Fruit fly (Drosophila melanogaster) whole organism, embryonic: ENCODE data around the gene CG43064.

Source experiments
- CG11247 ChIP-seq: fragments of 200-800 bp; sonication (Bioruptor generic); IDR thresholded peaks from 2 replicates; pipeline ENCODE4 v1.3.6; 2022; ENCODE audit warnings: missing biosample characterization, missing genetic modification characterization
- CG11398 ChIP-seq: fragments of 200-800 bp; sonication (Bioruptor generic); optimal IDR thresholded peaks from 2 replicates; lab custom pipeline; 2016; ENCODE audit warnings: missing biosample characterization, missing genetic modification characterization
- CG11504 ChIP-seq: fragments of 200-800 bp; sonication (Bioruptor generic); optimal IDR thresholded peaks from 3 replicates; lab custom pipeline; 2019; ENCODE audit warnings: missing biosample characterization, mild to moderate bottlenecking, missing genetic modification characterization, moderate library complexity
- CG11560 ChIP-seq: fragments of 200-800 bp; sonication (Bioruptor generic); IDR thresholded peaks from 3 replicates; pipeline ENCODE4 v1.3.6; 2022; ENCODE audit warnings: missing biosample characterization, missing genetic modification characterization
- CG12155 ChIP-seq: fragments of 200-800 bp; sonication (Bioruptor generic); optimal IDR thresholded peaks from 3 replicates; lab custom pipeline; 2016; ENCODE audit warnings: missing biosample characterization, missing genetic modification characterization
- CG12659 ChIP-seq: fragments of 200-800 bp; sonication (Bioruptor generic); optimal IDR thresholded peaks from 3 replicates; lab custom pipeline; 2017; ENCODE audit warnings: mild to moderate bottlenecking, missing biosample characterization, missing genetic modification reagents, missing genetic modification characterization
- CG13287 ChIP-seq: fragments of 200-800 bp; sonication (Bioruptor generic); IDR thresholded peaks from 2 replicates; pipeline ENCODE4 v1.3.6; 2022; ENCODE audit warnings: missing biosample characterization, missing genetic modification characterization; ENCODE audit not compliant: partially characterized antibody
- CG13624 ChIP-seq: fragments of 200-800 bp; sonication (Bioruptor generic); optimal IDR thresholded peaks from 2 replicates; lab custom pipeline; 2016; ENCODE audit warnings: missing biosample characterization, missing genetic modification characterization
- CG14860 ChIP-seq: fragments of 200-800 bp; sonication (Bioruptor generic); IDR thresholded peaks from 3 replicates; pipeline ENCODE4 v1.3.6; 2022; ENCODE audit warnings: missing biosample characterization, missing genetic modification characterization; ENCODE audit not compliant: partially characterized antibody
- CG1647 ChIP-seq: fragments of 200-800 bp; sonication (Bioruptor generic); optimal IDR thresholded peaks from 3 replicates; lab custom pipeline; 2016; ENCODE audit warnings: missing biosample characterization, missing genetic modification characterization
- CG16863 ChIP-seq: fragments of 200-800 bp; sonication (Bioruptor generic); optimal IDR thresholded peaks from 3 replicates; lab custom pipeline; 2016; ENCODE audit warnings: missing biosample characterization, missing genetic modification characterization
- CG17829 ChIP-seq: fragments of 200-800 bp; optimal IDR thresholded peaks from 2 replicates; lab custom pipeline; 2019; ENCODE audit warnings: missing biosample characterization, mild to moderate bottlenecking, missing genetic modification characterization, moderate library complexity
- CG30020 ChIP-seq: fragments of 200-800 bp; optimal IDR thresholded peaks from 2 replicates; lab custom pipeline; 2019; ENCODE audit warnings: missing biosample characterization, mild to moderate bottlenecking, missing genetic modification characterization, moderate library complexity
- CG3838 ChIP-seq: fragments of 200-800 bp; sonication (Bioruptor generic); optimal IDR thresholded peaks from 3 replicates; lab custom pipeline; 2016; ENCODE audit warnings: missing biosample characterization, missing genetic modification characterization
- CG42726 ChIP-seq: fragments of 200-800 bp; sonication (Bioruptor generic); IDR thresholded peaks from 2 replicates; pipeline ENCODE4 v1.3.6; 2022; ENCODE audit warnings: missing biosample characterization, missing genetic modification characterization; ENCODE audit not compliant: partially characterized antibody
- CG4360 ChIP-seq: fragments of 200-800 bp; sonication (Bioruptor generic); IDR thresholded peaks from 2 replicates; pipeline ENCODE4 v1.3.6; 2022; ENCODE audit warnings: missing biosample characterization, missing genetic modification characterization
- CG7963 ChIP-seq: fragments of 200-800 bp; sonication (Bioruptor generic); IDR thresholded peaks from 3 replicates; pipeline ENCODE4 v1.3.6; 2022; ENCODE audit warnings: missing biosample characterization, missing genetic modification characterization; ENCODE audit not compliant: partially characterized antibody
- CG8924 ChIP-seq: fragments of 200-800 bp; optimal IDR thresholded peaks from 3 replicates; lab custom pipeline; 2019; ENCODE audit warnings: missing biosample characterization, mild to moderate bottlenecking, missing genetic modification characterization, moderate library complexity
- CG9932 ChIP-seq: fragments of 200-800 bp; sonication (Bioruptor generic); IDR thresholded peaks from 2 replicates; pipeline ENCODE4 v1.3.6; 2022; ENCODE audit warnings: missing biosample characterization, missing genetic modification characterization
- CTCF ChIP-seq: fragments of 200-800 bp; sonication (Bioruptor generic); optimal IDR thresholded peaks from 2 replicates; lab custom pipeline; 2017; ENCODE audit warnings: missing biosample characterization, mild to moderate bottlenecking, missing genetic modification characterization, moderate library complexity
- Doc3 ChIP-seq: fragments of 200-800 bp; sonication (Bioruptor generic); IDR thresholded peaks from 3 replicates; pipeline ENCODE4 v1.3.6; 2022; ENCODE audit warnings: missing biosample characterization, missing genetic modification characterization; ENCODE audit not compliant: partially characterized antibody
- Dp ChIP-seq: fragments of 200-800 bp; sonication (Bioruptor generic); optimal IDR thresholded peaks from 2 replicates; lab custom pipeline; 2018; ENCODE audit warnings: missing biosample characterization, mild to moderate bottlenecking, missing genetic modification characterization, moderate library complexity
- HmgD ChIP-seq: fragments of 200-800 bp; sonication (Bioruptor generic); optimal IDR thresholded peaks from 3 replicates; lab custom pipeline; 2016; ENCODE audit warnings: missing biosample characterization, missing genetic modification characterization
- Hr78 ChIP-seq, 2 experiments: fragments of 200-800 bp in 1 of 2; fragments of >200 bp in 1 of 2; sonication (Bioruptor generic) in 1 of 2; optimal IDR thresholded peaks; 2 replicates each; lab custom pipeline; 2017 to 2019; ENCODE audit warnings: missing biosample characterization in 2 of 2, missing genetic modification characterization in 2 of 2, mild to moderate bottlenecking in 1 of 2, moderate library complexity in 1 of 2
- Jarid2 ChIP-seq: fragments of 200-800 bp; sonication (Bioruptor generic); optimal IDR thresholded peaks from 3 replicates; lab custom pipeline; 2017; ENCODE audit warnings: mild to moderate bottlenecking, missing biosample characterization, missing genetic modification reagents, missing genetic modification characterization
- Lhr ChIP-seq: fragments of 200-800 bp; sonication (Bioruptor generic); optimal IDR thresholded peaks from 3 replicates; lab custom pipeline; 2017; ENCODE audit warnings: mild to moderate bottlenecking, missing biosample characterization, missing genetic modification reagents, missing genetic modification characterization
- Med ChIP-seq: fragments of 200-800 bp; sonication (Bioruptor generic); peaks from one replicate; lab custom pipeline; 2016; ENCODE audit warnings: missing biosample characterization, missing genetic modification characterization, mild to moderate bottlenecking, inconsistent platforms, moderate library complexity
- Scr ChIP-seq: fragments of 200-800 bp; sonication (Bioruptor generic); IDR thresholded peaks from 2 replicates; pipeline ENCODE4 v1.3.6; 2022; ENCODE audit warnings: missing biosample characterization, missing genetic modification characterization; ENCODE audit not compliant: partially characterized antibody
- Sin3A ChIP-seq: fragments of >200 bp; optimal IDR thresholded peaks from 2 replicates; lab custom pipeline; 2018
- Stat92E ChIP-seq, 3 experiments: fragments of >200 bp in 2 of 3; fragments of 200-800 bp in 1 of 3; sonication (Bioruptor generic) in 1 of 3; optimal IDR thresholded peaks; 2 replicates each; lab custom pipeline; 2017 to 2019; ENCODE audit warnings: missing biosample characterization in 3 of 3, missing genetic modification characterization in 3 of 3, mild to moderate bottlenecking in 1 of 3, moderate library complexity in 1 of 3
- Xbp1 ChIP-seq: fragments of 200-800 bp; sonication (Bioruptor generic); optimal IDR thresholded peaks from 3 replicates; lab custom pipeline; 2016; ENCODE audit warnings: missing biosample characterization, mild to moderate bottlenecking, missing genetic modification characterization
- chif ChIP-seq, 2 experiments: fragments of 200-800 bp; sonication (Bioruptor generic); optimal IDR thresholded peaks; 3 replicates each; lab custom pipeline; 2016; ENCODE audit warnings: missing biosample characterization in 2 of 2, missing genetic modification characterization in 2 of 2
- chn ChIP-seq: fragments of 200-800 bp; sonication (Bioruptor generic); optimal IDR thresholded peaks from 2 replicates; lab custom pipeline; 2016; ENCODE audit warnings: missing biosample characterization, missing genetic modification characterization
- crol ChIP-seq: fragments of 200-800 bp; sonication (Bioruptor generic); IDR thresholded peaks from 2 replicates; pipeline ENCODE4 v1.3.6; 2022; ENCODE audit warnings: missing biosample characterization, missing genetic modification characterization
- crp ChIP-seq, 2 experiments: fragments of 200-800 bp; sonication (Bioruptor generic); optimal IDR thresholded peaks; 2 replicates in 1 of 2; 3 replicates in 1 of 2; lab custom pipeline; 2017; ENCODE audit warnings: missing biosample characterization in 2 of 2, missing genetic modification characterization in 2 of 2, mild to moderate bottlenecking in 1 of 2, moderate library complexity in 1 of 2
- gfzf ChIP-seq: fragments of 200-800 bp; sonication (Bioruptor generic); optimal IDR thresholded peaks from 2 replicates; lab custom pipeline; 2016; ENCODE audit warnings: missing biosample characterization, mild to moderate bottlenecking, missing genetic modification characterization, moderate library complexity
- gro ChIP-seq: fragments of 200-800 bp; sonication (Bioruptor generic); optimal IDR thresholded peaks from 2 replicates; lab custom pipeline; 2016; ENCODE audit warnings: missing biosample characterization, missing genetic modification characterization
- hbn ChIP-seq: fragments of 200-800 bp; sonication (Bioruptor generic); IDR thresholded peaks from 2 replicates; pipeline ENCODE4 v1.3.6; 2022; ENCODE audit warnings: missing biosample characterization, missing genetic modification characterization; ENCODE audit not compliant: partially characterized antibody
- knrl ChIP-seq: fragments of 200-800 bp; sonication (Bioruptor generic); IDR thresholded peaks from 3 replicates; pipeline ENCODE4 v1.3.6; 2022; ENCODE audit warnings: missing biosample characterization, missing genetic modification characterization; ENCODE audit not compliant: partially characterized antibody
- lov ChIP-seq, 2 experiments: fragments of 200-800 bp in 1 of 2; fragments of >200 bp in 1 of 2; sonication (Bioruptor generic) in 1 of 2; IDR thresholded peaks in 1 of 2; optimal IDR thresholded peaks in 1 of 2; 2 replicates in 1 of 2; 3 replicates in 1 of 2; pipeline versions ENCODE4 v1.3.6 to Lab custom; 2017 to 2022; ENCODE audit warnings: missing biosample characterization in 1 of 2, missing genetic modification characterization in 1 of 2
- psq ChIP-seq: fragments of 200-800 bp; sonication (Bioruptor generic); optimal IDR thresholded peaks from 2 replicates; lab custom pipeline; 2017; ENCODE audit warnings: missing biosample characterization, missing genetic modification characterization
- pzg ChIP-seq: fragments of 200-800 bp; sonication (Bioruptor generic); optimal IDR thresholded peaks from 3 replicates; lab custom pipeline; 2018; ENCODE audit warnings: missing biosample characterization, mild to moderate bottlenecking, missing genetic modification characterization, moderate library complexity
- run ChIP-seq: fragments of 200-800 bp; sonication (Bioruptor generic); optimal IDR thresholded peaks from 3 replicates; lab custom pipeline; 2018; ENCODE audit warnings: missing biosample characterization, mild to moderate bottlenecking, missing genetic modification characterization
- sens ChIP-seq: fragments of 200-800 bp; sonication (Bioruptor generic); peaks from one replicate; lab custom pipeline; 2016; ENCODE audit warnings: missing biosample characterization, missing genetic modification characterization
- shn ChIP-seq: fragments of 200-800 bp; sonication (Bioruptor generic); optimal IDR thresholded peaks from 3 replicates; lab custom pipeline; 2016; ENCODE audit warnings: missing biosample characterization, missing genetic modification characterization
- sisA ChIP-seq: fragments of 200-800 bp; sonication (Bioruptor generic); IDR thresholded peaks from 2 replicates; pipeline ENCODE4 v1.3.6; 2022; ENCODE audit warnings: missing biosample characterization, missing genetic modification characterization
- stwl ChIP-seq: fragments of 200-800 bp; sonication (Bioruptor generic); optimal IDR thresholded peaks from 3 replicates; lab custom pipeline; 2018; ENCODE audit warnings: missing biosample characterization, mild to moderate bottlenecking, missing genetic modification characterization, moderate library complexity
- unc-4 ChIP-seq: fragments of 200-800 bp; sonication (Bioruptor generic); IDR thresholded peaks from 2 replicates; pipeline ENCODE4 v1.3.6; 2022; ENCODE audit warnings: missing biosample characterization, missing genetic modification characterization; ENCODE audit not compliant: partially characterized antibody
- zen2 ChIP-seq: fragments of 200-800 bp; sonication (Bioruptor generic); IDR thresholded peaks from 3 replicates; pipeline ENCODE4 v1.3.6; 2022; ENCODE audit warnings: missing biosample characterization, missing genetic modification characterization; ENCODE audit not compliant: partially characterized antibody

CG43064 gene

DNA sequence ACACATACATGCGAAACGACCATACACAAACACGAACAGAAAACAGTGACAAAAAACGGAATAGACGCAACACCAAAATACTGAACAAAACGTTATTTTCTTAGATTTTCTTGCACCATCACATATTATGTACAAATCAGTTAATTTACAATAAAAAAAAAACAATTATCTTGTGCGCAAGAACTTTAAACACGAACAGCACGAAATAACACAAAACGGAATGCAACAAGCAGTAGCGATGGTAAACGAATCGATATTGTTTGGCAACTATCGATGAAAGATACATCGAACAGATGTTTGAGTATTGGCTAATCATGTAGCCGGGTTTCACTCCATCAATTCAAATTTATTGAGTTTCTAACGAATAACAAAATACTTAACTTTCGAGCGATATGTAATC is 46.7 kb downstream of the CG43064 start, which contains the start of gene Pi3K68D:
Gene Pi3K68D (minus strand): TSS at position 241 of the 400 bp plus-strand sequence.
- TF ChIP-seq CG3838 (GFP tag; lab: Kevin White, UChicago) (peak; percentile 50), crol (no peak), CG42726 (GFP tag; lab: Robert Waterston, UW) (peak; percentile 97), sisA (GFP tag; lab: Robert Waterston, UW) (no peak), CG8924 (tag; lab: Kevin White, UChicago) (peak; percentile 27), CG13287 (peak; percentile 95), Doc3 (GFP tag; lab: Robert Waterston, UW) (peak; percentile 84), lov (optimal IDR thresholded peaks at IDR 0.05; lab: Kevin White, UChicago) (no peak), lov (GFP tag; IDR thresholded peaks at IDR 0.05; lab: Robert Waterston, UW) (no peak), chif (GFP tag; optimal IDR thresholded peaks at IDR 0.05; lab: Kevin White, UChicago) (peak in 1 of 2 experiments; percentile 9), HmgD (GFP tag; lab: Kevin White, UChicago) (peak; percentile 79), CG17829 (tag; lab: Kevin White, UChicago) (peak; percentile 66), CG1647 (GFP tag; lab: Kevin White, UChicago) (peak; percentile 13), CG11560 (tag; lab: Robert Waterston, UW) (peak; percentile 49; the same call in 1 of the 3 replicates), CG11398 (no peak), CG11247 (0 out of 2 replicates have a peak, but pooled peaks have one; percentile 6), psq (GFP tag; lab: Kevin White, UChicago) (peak; percentile 97), gfzf (GFP tag; lab: Kevin White, UChicago) (peak; percentile 67), zen2 (GFP tag; lab: Robert Waterston, UW) (peak; percentile 85), CG13624 (GFP tag; lab: Kevin White, UChicago) (peak; percentile 52), hbn (GFP tag; lab: Robert Waterston, UW) (peak; percentile 89), CG11504 (peak; percentile 48), CG30020 (tag; lab: Kevin White, UChicago) (peak; percentile 12), sens (GFP tag; lab: Kevin White, UChicago) (peak; percentile 70), run (tag; lab: Kevin White, UChicago) (no peak), gro (GFP tag; lab: Kevin White, UChicago) (peak; percentile 69), CG12155 (GFP tag; lab: Kevin White, UChicago) (peak; percentile 3), CTCF (peak; percentile 70), pzg (GFP tag; lab: Kevin White, UChicago) (peak; percentile 96), Scr (GFP tag; lab: Robert Waterston, UW) (peak; percentile 92), Dp (GFP tag; lab: Kevin White, UChicago) (peak; percentile 77), Jarid2 (GFP tag; lab: Kevin White, UChicago) (no peak), shn (GFP tag; lab: Kevin White, UChicago) (peak; percentile 6), CG12659 (peak; percentile 76), Sin3A (lab: Kevin White, UChicago) (peak; percentile 12), knrl (GFP tag; lab: Robert Waterston, UW) (peak; percentile 95), stwl (tag; lab: Kevin White, UChicago) (peak; percentile 66), Lhr (peak; percentile 81), chn (GFP tag; lab: Kevin White, UChicago) (no peak), CG14860 (GFP tag; lab: Robert Waterston, UW) (peak; percentile 83), crp (GFP tag; optimal IDR thresholded peaks at IDR 0.05; lab: Kevin White, UChicago) (peak in 1 of 2 experiments; percentile 65), CG7963 (GFP tag; lab: Robert Waterston, UW) (peak; percentile 86), CG4360 (GFP tag; lab: Robert Waterston, UW) (no peak), Med (peak; percentile 90), Xbp1 (peak; percentile 23), CG16863 (GFP tag; lab: Kevin White, UChicago) (no peak), CG9932 (GFP tag; lab: Robert Waterston, UW) (peak; percentile 43; the same call in 1 of the 2 replicates), Stat92E (GFP tag; optimal IDR thresholded peaks at IDR 0.05; lab: Kevin White, UChicago) (no peak), unc-4 (GFP tag; lab: Robert Waterston, UW) (peak; percentile 92), Hr78 (GFP tag; optimal IDR thresholded peaks at IDR 0.05; lab: Kevin White, UChicago) (no peak)
